Worm (Caenorhabditis elegans) whole organism, young adult: ENCODE data around the gene sti-1.

Source experiments
- F37B4.10 ChIP-seq: fragments of 200-800 bp; sonication (Bioruptor generic); IDR thresholded peaks from 2 replicates; pipeline ENCODE4 v1.3.6; 2022; ENCODE audit warnings: missing genetic modification characterization, missing compliant biosample characterization
- aptf-2 ChIP-seq: fragments of 200-800 bp; sonication (Bioruptor generic); conservative IDR thresholded peaks from 2 replicates; pipeline ENCODE4 v1.3.6; 2022; ENCODE audit warnings: missing genetic modification reagents, missing genetic modification characterization, missing compliant biosample characterization
- snpc-4 ChIP-seq, 5 experiments: fragments of 150-350 bp in 1 of 5; sonication (generic microtip) in 4 of 5; optimal IDR thresholded peaks; 2 replicates each; lab custom pipeline; 2014 to 2018; ENCODE audit warnings: missing genetic modification characterization in 5 of 5, missing biosample characterization in 3 of 5, antibody characterized with exemption in 2 of 5, mild to moderate bottlenecking in 2 of 5, missing compliant biosample characterization in 2 of 5, missing genotype in 2 of 5, moderate library complexity in 2 of 5, missing genetic modification reagents in 1 of 5
- ztf-3 ChIP-seq: fragments of 200-800 bp; sonication (Bioruptor generic); optimal IDR thresholded peaks from 2 replicates; lab custom pipeline; 2018; ENCODE audit warnings: mild to moderate bottlenecking, missing genetic modification characterization, missing compliant biosample characterization

ce11 chrV:801555-802060 lies 28.3 kb downstream of the sti-1 start:
- TF ChIP-seq ztf-3 (no peak), F37B4.10 (GFP tag; lab: Robert Waterston, UW) (no peak), aptf-2 (GFP tag; lab: Robert Waterston, UW) (no peak), snpc-4 (GFP tag; optimal IDR thresholded peaks at IDR 0.05; lab: Kevin White, UChicago) (no peak), snpc-4 (tag; optimal IDR thresholded peaks at IDR 0.05; lab: Kevin White, UChicago) (no peak)
